Worm (Caenorhabditis elegans) whole organism, L2 larva: ENCODE measurements around the gene exl-1.

Experiments used
- ZK546.5 ChIP-seq: sonication (generic microtip); optimal IDR thresholded peaks from 2 replicates; lab custom pipeline; 2017; ENCODE audit warnings: missing biosample characterization, missing genetic modification characterization
- lin-13 ChIP-seq: fragments of 150-350 bp; optimal IDR thresholded peaks from 2 replicates; lab custom pipeline; 2014; ENCODE audit warnings: missing biosample characterization, missing genetic modification reagents, missing genetic modification characterization
- lsy-2 ChIP-seq, 2 experiments: fragments of 150-350 bp in 1 of 2; sonication (generic microtip) in 1 of 2; optimal IDR thresholded peaks; 2 replicates each; lab custom pipeline; 2014 to 2017; ENCODE audit warnings: missing biosample characterization in 2 of 2, missing genetic modification characterization in 2 of 2
- nhr-12 ChIP-seq: fragments of 150-350 bp; optimal IDR thresholded peaks from 2 replicates; lab custom pipeline; 2014; ENCODE audit warnings: missing biosample characterization, missing genetic modification characterization
- nhr-23 ChIP-seq: fragments of 150-350 bp; optimal IDR thresholded peaks from 2 replicates; lab custom pipeline; 2014; ENCODE audit warnings: missing biosample characterization, missing genetic modification reagents, missing genetic modification characterization
- nhr-77 ChIP-seq: fragments of 150-350 bp; optimal IDR thresholded peaks from 2 replicates; lab custom pipeline; 2014; ENCODE audit warnings: missing biosample characterization, missing genetic modification characterization
- peb-1 ChIP-seq: fragments of 150-350 bp; optimal IDR thresholded peaks from 2 replicates; lab custom pipeline; 2014; ENCODE audit warnings: missing biosample characterization, missing genetic modification characterization
- skn-1 ChIP-seq: sonication (generic microtip); optimal IDR thresholded peaks from 2 replicates; lab custom pipeline; 2017; ENCODE audit warnings: missing biosample characterization, missing genetic modification characterization
- snpc-4 ChIP-seq: fragments of 150-350 bp; optimal IDR thresholded peaks from 2 replicates; lab custom pipeline; 2014; ENCODE audit warnings: missing biosample characterization, missing genetic modification characterization
- unc-62 ChIP-seq: fragments of 150-350 bp; optimal IDR thresholded peaks from 2 replicates; lab custom pipeline; 2014; ENCODE audit warnings: missing biosample characterization, missing genetic modification reagents, missing genetic modification characterization
- ztf-11 ChIP-seq: sonication (generic microtip); optimal IDR thresholded peaks from 2 replicates; lab custom pipeline; 2017; ENCODE audit warnings: missing biosample characterization, missing genetic modification characterization

DNA sequence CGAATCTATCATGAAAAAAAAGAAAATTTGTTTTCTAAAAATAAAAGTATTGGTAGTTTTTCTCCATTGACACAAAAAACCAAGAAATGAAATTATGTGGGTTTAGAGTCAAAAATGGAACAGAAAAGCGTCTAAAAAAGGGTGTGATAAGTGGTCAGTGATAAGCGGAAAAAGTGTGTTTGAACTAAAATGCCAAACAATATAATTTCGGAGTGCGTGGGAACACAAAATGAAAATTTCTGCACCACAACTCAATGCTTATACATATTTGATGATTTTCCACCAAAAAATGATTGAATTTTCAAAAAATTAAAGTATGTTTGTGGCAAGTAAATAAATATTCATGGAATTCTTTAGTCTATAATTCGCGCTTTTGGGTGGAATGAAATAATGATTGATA lies 2.2 kb upstream of the exl-1 start:
- TF ChIP-seq unc-62 (GFP tag; lab: Kevin White, UChicago) (no peak), snpc-4 (tag; lab: Kevin White, UChicago) (no peak), nhr-23 (tag; lab: Kevin White, UChicago) (no peak), ZK546.5 (no peak), nhr-77 (tag; lab: Kevin White, UChicago) (no peak), lsy-2 (tag; optimal IDR thresholded peaks at IDR 0.05; lab: Kevin White, UChicago) (no peak), lin-13 (GFP tag; lab: Kevin White, UChicago) (no peak), skn-1 (tag; lab: Kevin White, UChicago) (no peak), ztf-11 (tag; lab: Kevin White, UChicago) (no peak), nhr-12 (tag; lab: Kevin White, UChicago) (no peak), peb-1 (tag; lab: Kevin White, UChicago) (no peak)
